Fruit fly (Drosophila melanogaster) whole organism, wandering third instar larva: ENCODE results near the gene Psf1.
"Not testable (repeated sequence)": the region's sequence is repeated elsewhere in the genome, so short reads cannot be mapped to it uniquely, and the experiment has no call there.

Experiments used
- Abd-B ChIP-seq: fragments of >200 bp; optimal IDR thresholded peaks from 2 replicates; lab custom pipeline; 2017; ENCODE audit warnings: missing biosample characterization, missing genetic modification characterization
- CG32264 ChIP-seq: fragments of 200-800 bp; sonication (Bioruptor generic); optimal IDR thresholded peaks from 2 replicates; lab custom pipeline; 2016; ENCODE audit warnings: missing biosample characterization, missing genetic modification characterization
- CG9705 ChIP-seq: fragments of 200-800 bp; sonication (Bioruptor generic); optimal IDR thresholded peaks from 2 replicates; lab custom pipeline; 2018; ENCODE audit warnings: missing biosample characterization, mild to moderate bottlenecking, missing genetic modification characterization
- CrebA ChIP-seq: fragments of 200-800 bp; sonication (Bioruptor generic); optimal IDR thresholded peaks from 2 replicates; lab custom pipeline; 2016; ENCODE audit warnings: missing biosample characterization, mild to moderate bottlenecking, missing genetic modification characterization, borderline replicate concordance
- Dfd ChIP-seq: fragments of >200 bp; optimal IDR thresholded peaks from 2 replicates; lab custom pipeline; 2017; ENCODE audit warnings: missing biosample characterization, missing genetic modification characterization
- Dif ChIP-seq: fragments of 200-275, 200-300 bp; sonication (Bioruptor generic); optimal IDR thresholded peaks from 2 replicates; lab custom pipeline; 2018; ENCODE audit warnings: missing biosample characterization, missing genetic modification characterization; ENCODE audit not compliant: partially characterized antibody
- GATAd ChIP-seq: sonication (Bioruptor generic); optimal IDR thresholded peaks from 2 replicates; lab custom pipeline; 2016; ENCODE audit warnings: missing biosample characterization, missing genetic modification characterization
- Hnf4 ChIP-seq: fragments of 200-800 bp; sonication (Bioruptor generic); optimal IDR thresholded peaks from 2 replicates; lab custom pipeline; 2016; ENCODE audit warnings: missing biosample characterization, mild to moderate bottlenecking, missing genetic modification characterization
- Hr78 ChIP-seq: fragments of >200 bp; optimal IDR thresholded peaks from 2 replicates; lab custom pipeline; 2017; ENCODE audit warnings: missing biosample characterization, missing genetic modification characterization
- Hr83 ChIP-seq: fragments of 200-300 bp; sonication (Bioruptor generic); optimal IDR thresholded peaks from 2 replicates; lab custom pipeline; 2016; ENCODE audit warnings: missing biosample characterization, mild to moderate bottlenecking, missing genetic modification characterization, moderate library complexity; ENCODE audit not compliant: poor library complexity, severe bottlenecking
- Jra ChIP-seq: sonication (Bioruptor generic); optimal IDR thresholded peaks from 2 replicates; lab custom pipeline; 2016; ENCODE audit warnings: missing biosample characterization, missing genetic modification characterization
- Mio ChIP-seq: sonication (Bioruptor generic); optimal IDR thresholded peaks from 2 replicates; lab custom pipeline; 2016; ENCODE audit warnings: missing biosample characterization, missing genetic modification characterization
- Myc ChIP-seq: fragments of >200 bp; optimal IDR thresholded peaks from 2 replicates; lab custom pipeline; 2017
- N ChIP-seq: fragments of >200 bp; optimal IDR thresholded peaks from 2 replicates; lab custom pipeline; 2018; ENCODE audit warnings: missing biosample characterization, missing external identifiers, missing genetic modification characterization
- OdsH ChIP-seq: fragments of 200-800 bp; sonication (Bioruptor generic); optimal IDR thresholded peaks from 2 replicates; lab custom pipeline; 2016; ENCODE audit warnings: missing biosample characterization, mild to moderate bottlenecking, missing genetic modification characterization
- Rel ChIP-seq, 2 experiments: fragments of 200-800 bp; sonication (Bioruptor generic) in 1 of 2; optimal IDR thresholded peaks; 2 replicates in 1 of 2; 3 replicates in 1 of 2; lab custom pipeline; 2016 to 2019; ENCODE audit warnings: mild to moderate bottlenecking in 2 of 2, missing biosample characterization in 2 of 2, missing genetic modification characterization in 2 of 2, moderate library complexity in 1 of 2
- Sp1 ChIP-seq: fragments of 200-800 bp; sonication (Bioruptor generic); optimal IDR thresholded peaks from 3 replicates; lab custom pipeline; 2019; ENCODE audit warnings: missing biosample characterization, mild to moderate bottlenecking, missing genetic modification characterization, moderate library complexity
- Vsx2 ChIP-seq: fragments of 200-300, 225-300 bp; sonication (Bioruptor generic); optimal IDR thresholded peaks from 2 replicates; lab custom pipeline; 2018; ENCODE audit warnings: missing biosample characterization, missing genetic modification characterization; ENCODE audit not compliant: partially characterized antibody
- br ChIP-seq: fragments of 200-800 bp; sonication (Bioruptor generic); optimal IDR thresholded peaks from 2 replicates; lab custom pipeline; 2016; ENCODE audit warnings: missing biosample characterization, missing genetic modification characterization
- brk ChIP-seq: fragments of 200-800 bp; sonication (Bioruptor generic); optimal IDR thresholded peaks from 2 replicates; lab custom pipeline; 2016; ENCODE audit warnings: missing biosample characterization, mild to moderate bottlenecking, missing genetic modification characterization
- dl ChIP-seq, 2 experiments: fragments of 175-275, 200-275 bp in 1 of 2; fragments of 200-275 bp in 1 of 2; sonication (Bioruptor generic); optimal IDR thresholded peaks; lab custom pipeline; 2018; ENCODE audit warnings: mild to moderate bottlenecking in 2 of 2, missing biosample characterization in 2 of 2, missing genetic modification characterization in 2 of 2, moderate library complexity in 2 of 2; ENCODE audit not compliant: partially characterized antibody in 2 of 2, insufficient read depth in 1 of 2
- dsf ChIP-seq: sonication (Bioruptor generic); optimal IDR thresholded peaks from 2 replicates; lab custom pipeline; 2016; ENCODE audit warnings: missing biosample characterization, missing genetic modification characterization, borderline replicate concordance
- foxo ChIP-seq, 2 experiments: fragments of 200-800 bp; sonication (Bioruptor generic); optimal IDR thresholded peaks; 2 replicates in 1 of 2; 3 replicates in 1 of 2; lab custom pipeline; 2016 to 2017; ENCODE audit warnings: missing biosample characterization in 2 of 2, missing genetic modification characterization in 2 of 2
- fru ChIP-seq: fragments of 200-800 bp; sonication (Bioruptor generic); optimal IDR thresholded peaks from 3 replicates; lab custom pipeline; 2016; ENCODE audit warnings: missing biosample characterization, mild to moderate bottlenecking, missing genetic modification characterization
- h ChIP-seq: fragments of 200-800 bp; sonication (Bioruptor generic); optimal IDR thresholded peaks from 3 replicates; lab custom pipeline; 2016; ENCODE audit warnings: missing biosample characterization, mild to moderate bottlenecking, missing genetic modification characterization
- jim ChIP-seq: fragments of 175-275, 200-325 bp; sonication (Bioruptor generic); optimal IDR thresholded peaks from 2 replicates; lab custom pipeline; 2016; ENCODE audit warnings: missing biosample characterization, mild to moderate bottlenecking, missing genetic modification characterization
- lola ChIP-seq: fragments of >200 bp; optimal IDR thresholded peaks from 2 replicates; lab custom pipeline; 2017; ENCODE audit warnings: missing biosample characterization, missing genetic modification characterization
- pan ChIP-seq: fragments of >200 bp; optimal IDR thresholded peaks from 2 replicates; lab custom pipeline; 2017
- psq ChIP-seq: fragments of 200-800 bp; sonication (Bioruptor generic); optimal IDR thresholded peaks from 3 replicates; lab custom pipeline; 2017; ENCODE audit warnings: missing biosample characterization, mild to moderate bottlenecking, missing genetic modification characterization, moderate library complexity
- sage ChIP-seq: fragments of 200-800 bp; sonication (Bioruptor generic); optimal IDR thresholded peaks from 2 replicates; lab custom pipeline; 2016; ENCODE audit warnings: missing biosample characterization, mild to moderate bottlenecking, missing genetic modification characterization
- sv ChIP-seq: fragments of 200-800 bp; sonication (Bioruptor generic); optimal IDR thresholded peaks from 3 replicates; lab custom pipeline; 2016; ENCODE audit warnings: missing biosample characterization, missing genetic modification characterization
- tai ChIP-seq: sonication (Bioruptor generic); optimal IDR thresholded peaks from 2 replicates; lab custom pipeline; 2016; ENCODE audit warnings: missing biosample characterization, missing genetic modification characterization
- usp ChIP-seq: fragments of >200 bp; optimal IDR thresholded peaks from 2 replicates; lab custom pipeline; 2017; ENCODE audit warnings: missing biosample characterization, missing genetic modification characterization

Psf1 gene

dm6 chr3L:1251712-1252111 lies 4.2 kb upstream of the Psf1 start, which contains the start of the genes CG9130 and CG9133:
TSS of gene CG9130 (plus strand) at chr3L:1252012.
TSS of gene CG9133 (plus strand) at chr3L:1252012.
- TF ChIP-seq tai: no peak
- no peak for TF ChIP-seq Rel (GFP tag; optimal IDR thresholded peaks at IDR 0.05; lab: Kevin White, UChicago)
- no peak for TF ChIP-seq Rel (tag; optimal IDR thresholded peaks at IDR 0.05; lab: Kevin White, UChicago)
- no peak for TF ChIP-seq h (GFP tag; lab: Kevin White, UChicago)
- no peak for TF ChIP-seq sv (GFP tag; lab: Kevin White, UChicago)
- TF ChIP-seq GATAd (GFP tag; lab: Kevin White, UChicago): no peak
- TF ChIP-seq Jra: no peak
- no peak for TF ChIP-seq Dfd (GFP tag; lab: Kevin White, UChicago)
- no peak for TF ChIP-seq CG32264 (GFP tag; lab: Kevin White, UChicago)
- TF ChIP-seq Dif (GFP tag; lab: Kevin White, UChicago): no peak
- TF ChIP-seq usp (GFP tag; lab: Kevin White, UChicago): no peak
- TF ChIP-seq Hr83: no peak

- TF ChIP-seq GATAd (GFP tag; lab: Kevin White, UChicago): no peak
- TF ChIP-seq Jra: no peak
- no peak for TF ChIP-seq Hr78
- no peak for TF ChIP-seq dl (GFP tag; optimal IDR thresholded peaks at IDR 0.05; lab: Kevin White, UChicago; ENCODE audit: insufficient read depth in 1 of 2, partially characterized antibody in 2 of 2)
- TF ChIP-seq foxo (GFP tag; optimal IDR thresholded peaks at IDR 0.05; lab: Kevin White, UChicago): no peak
- no peak for TF ChIP-seq dsf (GFP tag; lab: Kevin White, UChicago)
- no peak for TF ChIP-seq pan (lab: Kevin White, UChicago)
- TF ChIP-seq CrebA (GFP tag; lab: Kevin White, UChicago): no peak
- no peak for TF ChIP-seq Hnf4
- TF ChIP-seq jim (GFP tag; lab: Kevin White, UChicago): no peak
- no peak for TF ChIP-seq Myc (lab: Kevin White, UChicago)
- no peak for TF ChIP-seq br
- no peak for TF ChIP-seq CG9705 (GFP tag; lab: Kevin White, UChicago)
- TF ChIP-seq lola (GFP tag; lab: Kevin White, UChicago): no peak
- no peak for TF ChIP-seq brk (GFP tag; lab: Kevin White, UChicago)
- no peak for TF ChIP-seq fru (GFP tag; lab: Kevin White, UChicago)
- no peak for TF ChIP-seq psq
- TF ChIP-seq Mio (GFP tag; lab: Kevin White, UChicago): no peak
Measured at dm6 chr3L:1250396-1250795, 2.9 kb upstream of the Psf1 start, which contains the start of gene Bfc. TSS of gene Bfc (plus strand) at chr3L:1250696.

dm6 chr3L:1246823-1247222 lies 654 bp downstream of the Psf1 start, which contains the start of gene CG32318:
TSS of gene CG32318 (minus strand) at chr3L:1246923.
- TF ChIP-seq Abd-B (GFP tag; lab: Kevin White, UChicago); psq; GATAd (GFP tag; lab: Kevin White, UChicago): not testable (repeated sequence)

dm6 chr3L:1245810-1246209 lies 1.7 kb downstream of the Psf1 start, which contains the start of gene Klp61F:
TSS of gene Klp61F (minus strand) at chr3L:1245910.
- not testable (repeated sequence) for TF ChIP-seq Hr83; Dif (GFP tag; lab: Kevin White, UChicago); pan (lab: Kevin White, UChicago)

dm6 chr3L:1238219-1238618 lies 9.3 kb downstream of the Psf1 start, which contains the start of gene CG9192:
TSS of gene CG9192 (minus strand) at chr3L:1238319.
- TF ChIP-seq Abd-B (GFP tag; lab: Kevin White, UChicago): no peak
- TF ChIP-seq fru (GFP tag; lab: Kevin White, UChicago): no peak
- TF ChIP-seq CrebA (GFP tag; lab: Kevin White, UChicago): no peak
- no peak for TF ChIP-seq Hnf4
- no peak for TF ChIP-seq Rel (GFP tag; optimal IDR thresholded peaks at IDR 0.05; lab: Kevin White, UChicago)
- TF ChIP-seq Rel (tag; optimal IDR thresholded peaks at IDR 0.05; lab: Kevin White, UChicago): no peak
- no peak for TF ChIP-seq dsf (GFP tag; lab: Kevin White, UChicago)
- no peak for TF ChIP-seq Sp1 (GFP tag; lab: Kevin White, UChicago)

- TF ChIP-seq CG32264 (GFP tag; lab: Kevin White, UChicago) (no peak), fru (GFP tag; lab: Kevin White, UChicago) (no peak), Hr78 (no peak), brk (GFP tag; lab: Kevin White, UChicago) (no peak), GATAd (GFP tag; lab: Kevin White, UChicago) (no peak), Myc (lab: Kevin White, UChicago) (no peak), foxo (GFP tag; optimal IDR thresholded peaks at IDR 0.05; lab: Kevin White, UChicago) (no peak), lola (GFP tag; lab: Kevin White, UChicago) (no peak), OdsH (GFP tag; lab: Kevin White, UChicago) (no peak), jim (GFP tag; lab: Kevin White, UChicago) (no peak), Vsx2 (GFP tag; lab: Kevin White, UChicago) (no peak), sv (GFP tag; lab: Kevin White, UChicago) (no peak), Dif (GFP tag; lab: Kevin White, UChicago) (no peak), sage (GFP tag; lab: Kevin White, UChicago) (no peak), Hnf4 (no peak), N (GFP tag; lab: Kevin White, UChicago) (no peak)
Measured at dm6 chr3L:1235426-1235825, 12.1 kb downstream of the Psf1 start, which contains the start of gene galene. TSS of gene galene (plus strand) at chr3L:1235726.
